Worm (Caenorhabditis elegans) whole organism, young adult: ENCODE data around the gene ZK177.11.

ENCODE experiments used
- F23B12.7 ChIP-seq: sonication (generic microtip); optimal IDR thresholded peaks from 2 replicates; lab custom pipeline; 2017; ENCODE audit warnings: missing genetic modification characterization, mild to moderate bottlenecking, missing compliant biosample characterization, antibody characterized with exemption, moderate library complexity; ENCODE audit not compliant: insufficient read depth
- F39B2.1 ChIP-seq: fragments of 200-800 bp; sonication (Bioruptor generic); IDR thresholded peaks from 2 replicates; pipeline ENCODE4 v1.3.6; 2022; ENCODE audit warnings: missing genetic modification reagents, missing genetic modification characterization, missing compliant biosample characterization
- F57C9.4 ChIP-seq: sonication (generic microtip); optimal IDR thresholded peaks from 2 replicates; lab custom pipeline; 2017; ENCODE audit warnings: mild to moderate bottlenecking, missing genetic modification characterization, missing compliant biosample characterization
- K11D2.4 ChIP-seq: fragments of 200-800 bp; sonication (Bioruptor generic); IDR thresholded peaks from 2 replicates; pipeline ENCODE4 v1.3.6; 2022; ENCODE audit warnings: missing genetic modification reagents, missing genetic modification characterization, missing compliant biosample characterization
- Y53F4B.3 ChIP-seq: fragments of 200-800 bp; sonication (Bioruptor generic); IDR thresholded peaks from 2 replicates; pipeline ENCODE4 v1.3.6; 2022; ENCODE audit warnings: missing genetic modification reagents, missing genetic modification characterization, missing compliant biosample characterization
- Y67H2A.10 ChIP-seq: fragments of 200-800 bp; sonication (Bioruptor generic); conservative IDR thresholded peaks from 2 replicates; pipeline ENCODE4 v1.3.6; 2022; ENCODE audit warnings: missing genetic modification reagents, missing genetic modification characterization, missing compliant biosample characterization
- ZK185.1 ChIP-seq: sonication (generic microtip); optimal IDR thresholded peaks from 2 replicates; lab custom pipeline; 2016; ENCODE audit warnings: mild to moderate bottlenecking, missing genetic modification characterization, missing compliant biosample characterization; ENCODE audit not compliant: poor library complexity, severe bottlenecking
- akir-1 ChIP-seq: fragments of 200-800 bp; sonication (Bioruptor generic); optimal IDR thresholded peaks from 2 replicates; lab custom pipeline; 2018; ENCODE audit warnings: mild to moderate bottlenecking, missing genetic modification characterization, moderate library complexity, missing compliant biosample characterization
- aptf-2 ChIP-seq: fragments of 200-800 bp; sonication (Bioruptor generic); conservative IDR thresholded peaks from 2 replicates; pipeline ENCODE4 v1.3.6; 2022; ENCODE audit warnings: missing genetic modification reagents, missing genetic modification characterization, missing compliant biosample characterization
- aptf-3 ChIP-seq: fragments of 200-800 bp; sonication (Bioruptor generic); IDR thresholded peaks from 2 replicates; pipeline ENCODE4 v1.3.6; 2022; ENCODE audit warnings: missing genetic modification characterization, missing compliant biosample characterization
- attf-3 ChIP-seq: fragments of 200-800 bp; sonication (Bioruptor generic); conservative IDR thresholded peaks from 2 replicates; pipeline ENCODE4 v1.3.6; 2022; ENCODE audit warnings: missing genetic modification reagents, missing genetic modification characterization, missing compliant biosample characterization
- cebp-1 ChIP-seq, 2 experiments: fragments of 200-800 bp in 1 of 2; sonication (Bioruptor generic) in 1 of 2; sonication (generic microtip) in 1 of 2; IDR thresholded peaks in 1 of 2; optimal IDR thresholded peaks in 1 of 2; 2 replicates each; pipeline versions ENCODE4 v1.3.6 to Lab custom; 2017 to 2022; ENCODE audit warnings: missing compliant biosample characterization in 2 of 2, missing genetic modification characterization in 2 of 2, mild to moderate bottlenecking in 1 of 2, missing genetic modification reagents in 1 of 2, moderate library complexity in 1 of 2
- ceh-58 ChIP-seq: fragments of 200-800 bp; sonication (Bioruptor generic); IDR thresholded peaks from 2 replicates; pipeline ENCODE4 v1.3.6; 2022; ENCODE audit warnings: missing genetic modification characterization, missing compliant biosample characterization
- dox-1 ChIP-seq: fragments of 200-800 bp; sonication (Bioruptor generic); IDR thresholded peaks from 2 replicates; pipeline ENCODE4 v1.3.6; 2022; ENCODE audit warnings: missing genetic modification reagents, missing genetic modification characterization, missing compliant biosample characterization
- dpff-1 ChIP-seq: sonication (generic microtip); optimal IDR thresholded peaks from 2 replicates; lab custom pipeline; 2017; ENCODE audit warnings: mild to moderate bottlenecking, missing genetic modification characterization, missing compliant biosample characterization
- egl-18 ChIP-seq: fragments of 200-800 bp; sonication (Bioruptor generic); IDR thresholded peaks from 2 replicates; pipeline ENCODE4 v1.3.6; 2022; ENCODE audit warnings: missing genetic modification reagents, missing genetic modification characterization, missing compliant biosample characterization
- ets-4 ChIP-seq: fragments of 200-800 bp; sonication (Bioruptor generic); optimal IDR thresholded peaks from 2 replicates; lab custom pipeline; 2018; ENCODE audit warnings: mild to moderate bottlenecking, missing genetic modification characterization, missing compliant biosample characterization
- him-1 ChIP-seq: sonication (generic microtip); optimal IDR thresholded peaks from 2 replicates; lab custom pipeline; 2016; ENCODE audit warnings: missing genotype, missing genetic modification reagents, missing genetic modification characterization, missing compliant biosample characterization
- hlh-26 ChIP-seq: fragments of 200-800 bp; sonication (Bioruptor generic); conservative IDR thresholded peaks from 2 replicates; pipeline ENCODE4 v1.3.6; 2022; ENCODE audit warnings: missing genetic modification reagents, missing genetic modification characterization, missing compliant biosample characterization
- hmg-20 ChIP-seq: fragments of 200-800 bp; sonication (Bioruptor generic); IDR thresholded peaks from 2 replicates; pipeline ENCODE4 v1.3.6; 2022; ENCODE audit warnings: missing genetic modification reagents, missing genetic modification characterization, missing compliant biosample characterization
- hrde-1 ChIP-seq: sonication (generic microtip); optimal IDR thresholded peaks from 2 replicates; lab custom pipeline; 2016; ENCODE audit warnings: missing genetic modification characterization, mild to moderate bottlenecking, missing compliant biosample characterization, moderate library complexity, missing genotype, missing genetic modification reagents, borderline replicate concordance
- lsy-27 ChIP-seq: sonication (generic microtip); optimal IDR thresholded peaks from 2 replicates; lab custom pipeline; 2017; ENCODE audit warnings: missing genetic modification characterization, mild to moderate bottlenecking, missing compliant biosample characterization, antibody characterized with exemption, missing genotype, borderline replicate concordance; ENCODE audit not compliant: insufficient read depth
- madf-3 ChIP-seq: fragments of 200-800 bp; sonication (Bioruptor generic); IDR thresholded peaks from 2 replicates; pipeline ENCODE4 v1.3.6; 2022; ENCODE audit warnings: missing genetic modification reagents, missing genetic modification characterization, missing compliant biosample characterization
- mel-28 ChIP-seq: sonication (generic microtip); optimal IDR thresholded peaks from 2 replicates; lab custom pipeline; 2016; ENCODE audit warnings: borderline replicate concordance, mild to moderate bottlenecking, missing genetic modification characterization, missing compliant biosample characterization
- nhr-120 ChIP-seq: fragments of 200-800 bp; sonication (Bioruptor generic); IDR thresholded peaks from 2 replicates; pipeline ENCODE4 v1.3.6; 2022; ENCODE audit warnings: missing genetic modification characterization, missing compliant biosample characterization
- pha-4 ChIP-seq: fragments of 150-350 bp; sonication (generic microtip); optimal IDR thresholded peaks from 2 replicates; lab custom pipeline; 2014; ENCODE audit warnings: missing biosample characterization, missing genetic modification reagents, missing genetic modification characterization
- rec-8 ChIP-seq, 2 experiments: sonication (generic microtip); optimal IDR thresholded peaks; 2 replicates each; lab custom pipeline; 2016; ENCODE audit warnings: mild to moderate bottlenecking in 2 of 2, missing genetic modification characterization in 2 of 2, missing genetic modification reagents in 2 of 2, missing genotype in 2 of 2, missing biosample characterization in 1 of 2, missing compliant biosample characterization in 1 of 2, moderate library complexity in 1 of 2
- rpc-1 ChIP-seq, 2 experiments: fragments of 150-350 bp in 1 of 2; sonication (generic microtip) in 1 of 2; optimal IDR thresholded peaks; 2 replicates each; lab custom pipeline; 2014 to 2018; ENCODE audit warnings: missing biosample characterization in 1 of 2, missing genetic modification characterization in 1 of 2, missing genetic modification reagents in 1 of 2, missing genotype in 1 of 2
- snpc-1.1 ChIP-seq: sonication (generic microtip); optimal IDR thresholded peaks from 2 replicates; lab custom pipeline; 2017; ENCODE audit warnings: missing genetic modification characterization, mild to moderate bottlenecking, missing compliant biosample characterization, antibody characterized with exemption, moderate library complexity, missing genotype, missing genetic modification reagents; ENCODE audit not compliant: insufficient read depth
- snpc-4 ChIP-seq, 5 experiments: fragments of 150-350 bp in 1 of 5; sonication (generic microtip) in 4 of 5; optimal IDR thresholded peaks; 2 replicates each; lab custom pipeline; 2014 to 2018; ENCODE audit warnings: missing genetic modification characterization in 5 of 5, missing biosample characterization in 3 of 5, antibody characterized with exemption in 2 of 5, mild to moderate bottlenecking in 2 of 5, missing compliant biosample characterization in 2 of 5, missing genotype in 2 of 5, moderate library complexity in 2 of 5, missing genetic modification reagents in 1 of 5
- tbp1 ChIP-seq: fragments of 200-800 bp; sonication (Bioruptor generic); optimal IDR thresholded peaks from 2 replicates; lab custom pipeline; 2018; ENCODE audit warnings: mild to moderate bottlenecking, missing genetic modification characterization, missing compliant biosample characterization
- ztf-18 ChIP-seq: sonication (generic microtip); optimal IDR thresholded peaks from 2 replicates; lab custom pipeline; 2016; ENCODE audit warnings: missing genotype, mild to moderate bottlenecking, missing genetic modification characterization, missing compliant biosample characterization
- ztf-25 ChIP-seq: fragments of 200-800 bp; sonication (Bioruptor generic); IDR thresholded peaks from 2 replicates; pipeline ENCODE4 v1.3.6; 2022; ENCODE audit warnings: missing genetic modification reagents, missing genetic modification characterization, missing compliant biosample characterization
- ztf-28 ChIP-seq: fragments of 200-800 bp; sonication (Bioruptor generic); IDR thresholded peaks from 2 replicates; pipeline ENCODE4 v1.3.6; 2022; ENCODE audit warnings: missing genetic modification reagents, missing genetic modification characterization, missing compliant biosample characterization

Gene ZK177.11

ce11 chrII:5544145-5544515, 21.4 kb downstream of the ZK177.11 start (continued):
- peak; percentile 64 for TF ChIP-seq cebp-1 (GFP tag; IDR thresholded peaks at IDR 0.05; lab: Robert Waterston, UW)
- peak; percentile 60 for TF ChIP-seq cebp-1 (tag; optimal IDR thresholded peaks at IDR 0.05; lab: Kevin White, UChicago)
- no peak for TF ChIP-seq ceh-58 (GFP tag; lab: Robert Waterston, UW)
- 0 out of 2 replicates have a peak, but pooled peaks have one; percentile 9 for TF ChIP-seq egl-18 (GFP tag; lab: Robert Waterston, UW)
- 0 out of 2 replicates have a peak, but pooled peaks have one; percentile 27 for TF ChIP-seq hmg-20 (GFP tag; lab: Robert Waterston, UW)
- peak; percentile 25 for TF ChIP-seq F23B12.7
- peak; percentile 49 for TF ChIP-seq attf-3 (GFP tag; lab: Robert Waterston, UW)
- TF ChIP-seq akir-1 = no peak
- TF ChIP-seq K11D2.4 = peak; percentile 62; the same call in 1 of the 2 replicates
- TF ChIP-seq snpc-1.1 (tag; lab: Kevin White, UChicago) = peak; percentile 82

ce11 chrII:5544764-5545163, 22.0 kb downstream of the ZK177.11 start, which contains the start of gene ins-13:
TSS of gene ins-13 (minus strand) at chrII:5544864.
- TF ChIP-seq ztf-28 (GFP tag; lab: Robert Waterston, UW) (no peak), ZK185.1 (tag; lab: Kevin White, UChicago) (peak; percentile 29)
- TF ChIP-seq, all 124 proteins: peak for 1

ce11 chrII:5547442-5547894, 24.7 kb downstream of the ZK177.11 start, which contains the start of gene acdh-2:
TSS of gene acdh-2 (minus strand) at chrII:5547492.
- TF ChIP-seq snpc-4 (GFP tag; optimal IDR thresholded peaks at IDR 0.05; lab: Kevin White, UChicago) (no peak), snpc-4 (tag; optimal IDR thresholded peaks at IDR 0.05; lab: Kevin White, UChicago) (peak in 2 of 4 experiments; percentile 3 to 50), hrde-1 (tag; lab: Kevin White, UChicago) (no peak), Y67H2A.10 (GFP tag; lab: Robert Waterston, UW) (no peak)

- no peak for TF ChIP-seq tbp1 (GFP tag; lab: Kevin White, UChicago)
- TF ChIP-seq rpc-1 (optimal IDR thresholded peaks at IDR 0.05; lab: Kevin White, UChicago) = no peak
- TF ChIP-seq rpc-1 (tag; optimal IDR thresholded peaks at IDR 0.05; lab: Kevin White, UChicago) = no peak
- TF ChIP-seq, all 124 proteins: peak for 0
Observed at ce11 chrII:5549746-5550145, 27.0 kb downstream of the ZK177.11 start, which contains the start of gene C17C3.6. TSS of gene C17C3.6 (plus strand) at chrII:5550046.

ce11 chrII:5551517-5551916, 28.8 kb downstream of the ZK177.11 start, which contains the start of gene C17C3.5:
TSS of gene C17C3.5 (plus strand) at chrII:5551817.
- TF ChIP-seq pha-4 (no peak), aptf-3 (GFP tag; lab: Robert Waterston, UW) (no peak), Y53F4B.3 (GFP tag; lab: Robert Waterston, UW) (no peak), F57C9.4 (no peak), rec-8 (tag; optimal IDR thresholded peaks at IDR 0.05; lab: Kevin White, UChicago) (no peak), ztf-25 (GFP tag; lab: Robert Waterston, UW) (no peak), him-1 (tag; lab: Kevin White, UChicago) (no peak), hlh-26 (GFP tag; lab: Robert Waterston, UW) (no peak), madf-3 (no peak), nhr-120 (GFP tag; lab: Robert Waterston, UW) (no peak), lsy-27 (tag; lab: Kevin White, UChicago) (no peak), F39B2.1 (GFP tag; lab: Robert Waterston, UW) (no peak), ztf-18 (no peak), mel-28 (tag; lab: Kevin White, UChicago) (no peak), aptf-2 (GFP tag; lab: Robert Waterston, UW) (no peak), dpff-1 (tag; lab: Kevin White, UChicago) (no peak), dox-1 (GFP tag; lab: Robert Waterston, UW) (no peak), ets-4 (no peak), snpc-1.1 (tag; lab: Kevin White, UChicago) (no peak)
